Worm (Caenorhabditis elegans) whole organism, mixed stage, embryonic: ENCODE results near the gene del-1.

ENCODE experiments used
- M03D4.4 ChIP-seq: sonication (generic microtip); optimal IDR thresholded peaks from 2 replicates; lab custom pipeline; 2017; ENCODE audit warnings: mild to moderate bottlenecking, missing genetic modification characterization, missing compliant biosample characterization
- bed-3 ChIP-seq: fragments of 200-800 bp; sonication (Bioruptor generic); optimal IDR thresholded peaks from 3 replicates; lab custom pipeline; 2018; ENCODE audit warnings: mild to moderate bottlenecking, missing genetic modification characterization, moderate library complexity, missing compliant biosample characterization
- blmp-1 ChIP-seq: fragments of 150-350 bp; optimal IDR thresholded peaks from 2 replicates; lab custom pipeline; 2014; ENCODE audit warnings: missing biosample characterization, missing genetic modification characterization
- ceh-39 ChIP-seq: fragments of 150-350 bp; optimal IDR thresholded peaks from 2 replicates; lab custom pipeline; 2014; ENCODE audit warnings: missing biosample characterization, missing genetic modification characterization
- ceh-43 ChIP-seq: fragments of 200-800 bp; sonication (Bioruptor generic); optimal IDR thresholded peaks from 2 replicates; lab custom pipeline; 2018; ENCODE audit warnings: mild to moderate bottlenecking, missing genetic modification characterization, moderate library complexity, missing compliant biosample characterization
- ceh-83 ChIP-seq: fragments of 200-800 bp; sonication (Bioruptor generic); optimal IDR thresholded peaks from 2 replicates; lab custom pipeline; 2018; ENCODE audit warnings: mild to moderate bottlenecking, missing genetic modification characterization, missing compliant biosample characterization
- ces-1 ChIP-seq: fragments of 150-350 bp; optimal IDR thresholded peaks from 2 replicates; lab custom pipeline; 2014; ENCODE audit warnings: missing biosample characterization, missing genetic modification reagents, missing genetic modification characterization
- cnd-1 ChIP-seq: fragments of 200-800 bp; sonication (Bioruptor generic); optimal IDR thresholded peaks from 2 replicates; lab custom pipeline; 2018; ENCODE audit warnings: mild to moderate bottlenecking, missing genetic modification characterization, missing compliant biosample characterization
- drap-1 ChIP-seq: fragments of 200-800 bp; sonication (Bioruptor generic); optimal IDR thresholded peaks from 3 replicates; lab custom pipeline; 2018; ENCODE audit warnings: mild to moderate bottlenecking, missing genetic modification characterization, missing compliant biosample characterization
- elt-1 ChIP-seq: sonication (generic microtip); optimal IDR thresholded peaks from 2 replicates; lab custom pipeline; 2017; ENCODE audit warnings: missing genetic modification characterization, mild to moderate bottlenecking, missing compliant biosample characterization, antibody characterized with exemption, moderate library complexity, borderline replicate concordance; ENCODE audit not compliant: insufficient read depth
- flh-1 ChIP-seq: fragments of 200-800 bp; sonication (Bioruptor generic); optimal IDR thresholded peaks from 2 replicates; lab custom pipeline; 2018; ENCODE audit warnings: mild to moderate bottlenecking, missing genetic modification characterization, moderate library complexity, missing compliant biosample characterization
- ham-2 ChIP-seq: fragments of 200-800 bp; sonication (Bioruptor generic); optimal IDR thresholded peaks from 2 replicates; lab custom pipeline; 2018; ENCODE audit warnings: mild to moderate bottlenecking, missing genetic modification characterization, missing compliant biosample characterization
- hlh-1 ChIP-seq: fragments of 150-350 bp; optimal IDR thresholded peaks from 2 replicates; lab custom pipeline; 2014; ENCODE audit warnings: missing biosample characterization, missing genetic modification reagents, missing genetic modification characterization
- lin-13 ChIP-seq: fragments of 150-350 bp; optimal IDR thresholded peaks from 2 replicates; lab custom pipeline; 2014; ENCODE audit warnings: missing biosample characterization, missing genetic modification characterization
- lsy-2 ChIP-seq: fragments of 150-350 bp; optimal IDR thresholded peaks from 2 replicates; lab custom pipeline; 2014; ENCODE audit warnings: missing biosample characterization, missing genetic modification characterization
- mab-5 ChIP-seq: fragments of 150-350 bp; optimal IDR thresholded peaks from 2 replicates; lab custom pipeline; 2014; ENCODE audit warnings: missing biosample characterization, missing genetic modification characterization
- mep-1 ChIP-seq: fragments of 150-350 bp; optimal IDR thresholded peaks from 2 replicates; lab custom pipeline; 2017; ENCODE audit warnings: missing biosample characterization, missing genetic modification reagents, missing genetic modification characterization, inconsistent platforms
- mls-2 ChIP-seq: sonication (generic microtip); optimal IDR thresholded peaks from 2 replicates; lab custom pipeline; 2016; ENCODE audit warnings: mild to moderate bottlenecking, missing genetic modification characterization, moderate library complexity, missing compliant biosample characterization
- nhr-12 ChIP-seq: fragments of 150-350 bp; optimal IDR thresholded peaks from 2 replicates; lab custom pipeline; 2014; ENCODE audit warnings: missing biosample characterization, missing genetic modification characterization
- nhr-2 ChIP-seq: fragments of 150-350 bp; optimal IDR thresholded peaks from 2 replicates; lab custom pipeline; 2014; ENCODE audit warnings: missing biosample characterization, missing genetic modification characterization
- nhr-28 ChIP-seq: fragments of 150-350 bp; optimal IDR thresholded peaks from 2 replicates; lab custom pipeline; 2014; ENCODE audit warnings: missing biosample characterization, missing genetic modification characterization
- pha-4 ChIP-seq: fragments of 150-350 bp; optimal IDR thresholded peaks from 2 replicates; lab custom pipeline; 2018; ENCODE audit warnings: missing biosample characterization, missing genetic modification reagents, missing genetic modification characterization
- sem-2 ChIP-seq: fragments of 200-800 bp; sonication (Bioruptor generic); optimal IDR thresholded peaks from 2 replicates; lab custom pipeline; 2018; ENCODE audit warnings: mild to moderate bottlenecking, missing genetic modification characterization, missing compliant biosample characterization
- snpc-4 ChIP-seq: fragments of 150-350 bp; optimal IDR thresholded peaks from 2 replicates; lab custom pipeline; 2014; ENCODE audit warnings: missing biosample characterization, missing genetic modification characterization
- sptf-1 ChIP-seq: sonication (generic microtip); optimal IDR thresholded peaks from 2 replicates; lab custom pipeline; 2017; ENCODE audit warnings: mild to moderate bottlenecking, missing genetic modification characterization, moderate library complexity, missing compliant biosample characterization
- tbx-8 ChIP-seq: fragments of 200-800 bp; sonication (Bioruptor generic); optimal IDR thresholded peaks from 2 replicates; lab custom pipeline; 2018; ENCODE audit warnings: mild to moderate bottlenecking, missing genetic modification characterization, moderate library complexity, missing compliant biosample characterization
- unc-120 ChIP-seq: sonication (generic microtip); optimal IDR thresholded peaks from 2 replicates; lab custom pipeline; 2017; ENCODE audit warnings: missing genetic modification characterization, missing compliant biosample characterization; ENCODE audit not compliant: poor library complexity, severe bottlenecking
- unc-39 ChIP-seq: fragments of 150-350 bp; optimal IDR thresholded peaks from 2 replicates; lab custom pipeline; 2014; ENCODE audit warnings: missing biosample characterization, missing genetic modification characterization
- zip-8 ChIP-seq: fragments of 150-350 bp; optimal IDR thresholded peaks from 2 replicates; lab custom pipeline; 2014; ENCODE audit warnings: missing biosample characterization, missing genetic modification characterization
- ztf-11 ChIP-seq: fragments of 150-350 bp; optimal IDR thresholded peaks from 2 replicates; lab custom pipeline; 2014; ENCODE audit warnings: missing biosample characterization, missing genetic modification characterization

Gene del-1

ce11 chrX:14267781-14268180 is at the start of gene del-1:
TSS of gene del-1 (plus strand) at chrX:14268081.
- TF ChIP-seq ztf-11, result no peak
- no peak for TF ChIP-seq ham-2 (GFP tag; lab: Kevin White, UChicago)
- TF ChIP-seq pha-4 (tag; lab: Kevin White, UChicago), result no peak
- TF ChIP-seq lsy-2 (tag; lab: Kevin White, UChicago), result no peak
- TF ChIP-seq unc-120, result no peak
- TF ChIP-seq zip-8 (tag; lab: Kevin White, UChicago), result no peak
- TF ChIP-seq tbx-8 (GFP tag; lab: Kevin White, UChicago), result no peak
- no peak for TF ChIP-seq ceh-39 (tag; lab: Kevin White, UChicago)
- no peak for TF ChIP-seq mab-5
- TF ChIP-seq nhr-2 (tag; lab: Kevin White, UChicago), result no peak
- no peak for TF ChIP-seq ceh-43 (GFP tag; lab: Kevin White, UChicago)
- TF ChIP-seq flh-1 (GFP tag; lab: Kevin White, UChicago), result no peak
- no peak for TF ChIP-seq cnd-1 (tag; lab: Kevin White, UChicago)
- no peak for TF ChIP-seq sem-2 (GFP tag; lab: Kevin White, UChicago)
- no peak for TF ChIP-seq hlh-1 (tag; lab: Kevin White, UChicago)
- no peak for TF ChIP-seq ceh-83 (GFP tag; lab: Kevin White, UChicago)

DNA sequence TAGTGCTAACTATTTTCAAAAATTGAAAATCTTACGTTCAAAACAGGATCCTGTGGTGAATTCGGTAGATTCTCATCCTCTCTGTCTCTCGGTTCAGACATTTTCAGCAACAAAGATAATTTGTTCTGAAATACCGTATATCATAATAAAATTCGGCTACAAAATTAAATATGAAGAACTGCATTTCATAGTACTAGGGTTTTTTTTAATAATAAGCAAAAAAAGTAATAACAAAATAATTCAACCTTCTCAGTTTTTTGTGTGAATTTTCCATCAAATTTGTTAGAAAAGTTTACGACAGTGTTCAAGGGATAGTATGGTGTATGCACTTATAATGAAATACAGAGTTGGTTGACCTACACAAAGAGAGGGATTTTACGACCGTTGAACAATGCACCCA is 44.7 kb upstream of the del-1 start, which contains the start of gene K06G5.3:
Gene K06G5.3, minus strand, starts transcription at position 101 of the 400 bp plus-strand sequence.
- no peak for TF ChIP-seq M03D4.4
- TF ChIP-seq ceh-43 (GFP tag; lab: Kevin White, UChicago), result no peak
- TF ChIP-seq snpc-4, result no peak
- no peak for TF ChIP-seq cnd-1 (tag; lab: Kevin White, UChicago)
- TF ChIP-seq ceh-83 (GFP tag; lab: Kevin White, UChicago), result no peak
- TF ChIP-seq flh-1 (GFP tag; lab: Kevin White, UChicago), result no peak
- TF ChIP-seq ztf-11, result no peak
- TF ChIP-seq tbx-8 (GFP tag; lab: Kevin White, UChicago), result no peak
- no peak for TF ChIP-seq unc-39 (tag; lab: Kevin White, UChicago)
- TF ChIP-seq drap-1 (GFP tag; lab: Kevin White, UChicago), result no peak
- TF ChIP-seq mep-1 (tag; lab: Kevin White, UChicago), result no peak
- TF ChIP-seq bed-3 (GFP tag; lab: Kevin White, UChicago), result no peak
- no peak for TF ChIP-seq elt-1 (tag; lab: Kevin White, UChicago)
- no peak for TF ChIP-seq nhr-28
- no peak for TF ChIP-seq lin-13
- no peak for TF ChIP-seq ces-1 (GFP tag; lab: Kevin White, UChicago)
- no peak for TF ChIP-seq zip-8 (tag; lab: Kevin White, UChicago)
- no peak for TF ChIP-seq ceh-39 (tag; lab: Kevin White, UChicago)
- no peak for TF ChIP-seq unc-120
- no peak for TF ChIP-seq mab-5

- no peak for TF ChIP-seq tbx-8 (GFP tag; lab: Kevin White, UChicago)
- TF ChIP-seq blmp-1 (tag; lab: Kevin White, UChicago), result no peak
- TF ChIP-seq nhr-12 (tag; lab: Kevin White, UChicago), result no peak
- no peak for TF ChIP-seq bed-3 (GFP tag; lab: Kevin White, UChicago)
- no peak for TF ChIP-seq unc-120
Observed at ce11 chrX:14225273-14225672, 42.6 kb upstream of the del-1 start, which contains the start of gene cyp-13B2. TSS of gene cyp-13B2 (plus strand) at chrX:14225573.

- TF ChIP-seq M03D4.4 (peak; percentile 28), mab-5 (no peak), ceh-83 (GFP tag; lab: Kevin White, UChicago) (peak; percentile 66)
Observed at ce11 chrX:14228764-14229163, 39.1 kb upstream of the del-1 start.

ce11 chrX:14229306-14229845 is 38.5 kb upstream of the del-1 start:
- TF ChIP-seq sptf-1 (tag; lab: Kevin White, UChicago) (peak; percentile 73), sem-2 (GFP tag; lab: Kevin White, UChicago) (peak; percentile 18), mls-2 (tag; lab: Kevin White, UChicago) (peak; percentile 23), M03D4.4 (peak; percentile 47), drap-1 (GFP tag; lab: Kevin White, UChicago) (peak; percentile 36), bed-3 (GFP tag; lab: Kevin White, UChicago) (peak; percentile 33), cnd-1 (tag; lab: Kevin White, UChicago) (peak; percentile 33)
